Fruit fly (Drosophila melanogaster): Measurements from ENCODE around the gene CG6184.

The CG6184 gene

dm6 chr3R:19644901-19645204 is 12.8 kb downstream of the CG6184 start, which contains the start of gene Nup58 (continued):
- peak; percentile 66 for TF ChIP-seq CG14860 (GFP tag; IDR thresholded peaks at IDR 0.05; ENCODE audit: partially characterized antibody)
- TF ChIP-seq oc (tag; optimal IDR thresholded peaks at IDR 0.05), result no peak
- TF ChIP-seq Hey (tag; optimal IDR thresholded peaks at IDR 0.05), result no peak
- TF ChIP-seq bigmax (GFP tag; optimal IDR thresholded peaks at IDR 0.05), result no peak
- no peak for TF ChIP-seq jigr1 (GFP tag; IDR thresholded peaks at IDR 0.05)
- no peak for TF ChIP-seq nerfin-1 (tag; optimal IDR thresholded peaks at IDR 0.05)
- TF ChIP-seq Poxn (GFP tag; IDR thresholded peaks at IDR 0.05), result no peak
- no peak for TF ChIP-seq cad (GFP tag; optimal IDR thresholded peaks at IDR 0.05)
- TF ChIP-seq luna (GFP tag; optimal IDR thresholded peaks at IDR 0.05), result no peak
- TF ChIP-seq CG16815 (GFP tag; optimal IDR thresholded peaks at IDR 0.05), result no peak
- no peak for TF ChIP-seq tx (GFP tag; optimal IDR thresholded peaks at IDR 0.05)
- no peak for TF ChIP-seq Chrac-16 (GFP tag; optimal IDR thresholded peaks at IDR 0.05)
- no peak for TF ChIP-seq fru (optimal IDR thresholded peaks at IDR 0.05)
- TF ChIP-seq CG1832 (GFP tag; optimal IDR thresholded peaks at IDR 0.05), result no peak
- no peak for TF ChIP-seq fd3F (GFP tag; optimal IDR thresholded peaks at IDR 0.05)
- TF ChIP-seq Awh (GFP tag; IDR thresholded peaks at IDR 0.05), result 0 out of 2 replicates have a peak, but pooled peaks have one; percentile 7
- no peak for TF ChIP-seq HLH3B (GFP tag; IDR thresholded peaks at IDR 0.05)
- no peak for TF ChIP-seq CG11695 (GFP tag; IDR thresholded peaks at IDR 0.05)
- no peak for TF ChIP-seq Hsf (GFP tag; optimal IDR thresholded peaks at IDR 0.05)
- no peak for TF ChIP-seq fd102C (GFP tag; optimal IDR thresholded peaks at IDR 0.05)
- no peak for TF ChIP-seq CG7928 (GFP tag; optimal IDR thresholded peaks at IDR 0.05)
- peak; percentile 87 for TF ChIP-seq sens (GFP tag)
- no peak for TF ChIP-seq CG12155 (GFP tag; optimal IDR thresholded peaks at IDR 0.05)
- no peak for TF ChIP-seq CG9797 (GFP tag; optimal IDR thresholded peaks at IDR 0.05)
- no peak for TF ChIP-seq Camta (GFP tag; optimal IDR thresholded peaks at IDR 0.05)
- no peak for TF ChIP-seq Pdp1 (GFP tag; optimal IDR thresholded peaks at IDR 0.05)
- no peak for TF ChIP-seq sisA (GFP tag; IDR thresholded peaks at IDR 0.05)
- TF ChIP-seq CG10209 (GFP tag; optimal IDR thresholded peaks at IDR 0.05), result no peak
- TF ChIP-seq Bteb2 (GFP tag; optimal IDR thresholded peaks at IDR 0.05), result no peak
- TF ChIP-seq CG9727 (GFP tag; optimal IDR thresholded peaks at IDR 0.05), result no peak
- no peak for TF ChIP-seq sim (GFP tag; IDR thresholded peaks at IDR 0.05)
- TF ChIP-seq CG32532 (GFP tag; IDR thresholded peaks at IDR 0.05), result peak; percentile 40
- TF ChIP-seq CG15601 (tag; optimal IDR thresholded peaks at IDR 0.05), result no peak
- TF ChIP-seq Six4 (GFP tag; optimal IDR thresholded peaks at IDR 0.05), result no peak
- no peak for TF ChIP-seq Mes4 (GFP tag; optimal IDR thresholded peaks at IDR 0.05)
- TF ChIP-seq CG4820 (GFP tag; optimal IDR thresholded peaks at IDR 0.05), result no peak
- TF ChIP-seq Antp (GFP tag; optimal IDR thresholded peaks at IDR 0.05), result no peak
- TF ChIP-seq CG7963 (GFP tag; IDR thresholded peaks at IDR 0.05; ENCODE audit: partially characterized antibody), result peak; percentile 70
- no peak for TF ChIP-seq CG10274 (GFP tag; optimal IDR thresholded peaks at IDR 0.05)
- peak; percentile 42; the same call in 1 of the 2 replicates for TF ChIP-seq NFAT (GFP tag; IDR thresholded peaks at IDR 0.05)
- TF ChIP-seq gcm2 (GFP tag; optimal IDR thresholded peaks at IDR 0.05), result no peak
- TF ChIP-seq prd (optimal IDR thresholded peaks at IDR 0.05), result no peak
- no peak; the same call in 2 of the 3 replicates for TF ChIP-seq prd (GFP tag; IDR thresholded peaks at IDR 0.05)
- 0 out of 3 replicates have a peak, but pooled peaks have one; percentile 3 for TF ChIP-seq CG17361 (GFP tag; IDR thresholded peaks at IDR 0.05)
- TF ChIP-seq CG12071 (GFP tag; optimal IDR thresholded peaks at IDR 0.05), result no peak
- no peak for TF ChIP-seq CG13624 (GFP tag; optimal IDR thresholded peaks at IDR 0.05)
- no peak for TF ChIP-seq CG6765 (GFP tag; optimal IDR thresholded peaks at IDR 0.05)
- TF ChIP-seq Nf-YC (tag; optimal IDR thresholded peaks at IDR 0.05), result no peak
- no peak for TF ChIP-seq Dip2 (GFP tag; IDR thresholded peaks at IDR 0.05)
- TF ChIP-seq CG4617 (GFP tag; optimal IDR thresholded peaks at IDR 0.05; ENCODE audit: borderline replicate concordance), result no peak
- TF ChIP-seq Hr3 (GFP tag; optimal IDR thresholded peaks at IDR 0.05), result no peak
- TF ChIP-seq wek (GFP tag; optimal IDR thresholded peaks at IDR 0.05), result no peak
- TF ChIP-seq CG5953 (GFP tag; IDR thresholded peaks at IDR 0.05), result no peak
